Worm (Caenorhabditis elegans) whole organism, L2 larva: ENCODE measurements around the gene ckb-1.
A peak's percentile ranks its signal among the peaks of the same experiment; 100 is the strongest.
"Not testable (repeated sequence)": the region's sequence is repeated elsewhere in the genome, so short reads cannot be mapped to it uniquely, and the experiment has no call there.

Experiments used
- C34F6.9 ChIP-seq: fragments of 150-350 bp; optimal IDR thresholded peaks from 2 replicates; lab custom pipeline; 2014; ENCODE audit warnings: missing biosample characterization, missing genetic modification characterization
- F13H6.1 ChIP-seq: sonication (generic microtip); optimal IDR thresholded peaks from 2 replicates; lab custom pipeline; 2016; ENCODE audit warnings: missing genetic modification characterization, missing compliant biosample characterization
- R02D3.7 ChIP-seq: fragments of 150-350 bp; optimal IDR thresholded peaks from 2 replicates; lab custom pipeline; 2014; ENCODE audit warnings: missing biosample characterization, missing genetic modification characterization
- Y55F3AM.14 ChIP-seq: fragments of 200-800 bp; sonication (Bioruptor generic); optimal IDR thresholded peaks from 2 replicates; lab custom pipeline; 2018; ENCODE audit warnings: mild to moderate bottlenecking, missing genetic modification characterization, missing compliant biosample characterization
- ZK546.5 ChIP-seq: sonication (generic microtip); optimal IDR thresholded peaks from 2 replicates; lab custom pipeline; 2017; ENCODE audit warnings: missing biosample characterization, missing genetic modification characterization
- aly-2 ChIP-seq: fragments of 150-350 bp; optimal IDR thresholded peaks from 2 replicates; lab custom pipeline; 2014; ENCODE audit warnings: missing biosample characterization, missing genetic modification characterization
- ama-1 ChIP-seq: fragments of 150-350 bp; optimal IDR thresholded peaks from 2 replicates; lab custom pipeline; 2018; ENCODE audit warnings: inconsistent platforms
- ceh-16 ChIP-seq: fragments of 150-350 bp; optimal IDR thresholded peaks from 2 replicates; lab custom pipeline; 2014; ENCODE audit warnings: missing biosample characterization, missing genetic modification characterization
- ceh-82 ChIP-seq: fragments of 150-350 bp; optimal IDR thresholded peaks from 2 replicates; lab custom pipeline; 2014; ENCODE audit warnings: missing biosample characterization, missing genetic modification characterization
- crh-2 ChIP-seq: sonication (generic microtip); optimal IDR thresholded peaks from 2 replicates; lab custom pipeline; 2017; ENCODE audit warnings: missing biosample characterization, missing genetic modification characterization
- dmd-4 ChIP-seq: sonication (generic microtip); optimal IDR thresholded peaks from 2 replicates; lab custom pipeline; 2017; ENCODE audit warnings: missing biosample characterization, missing genetic modification characterization
- egl-27 ChIP-seq: sonication (generic microtip); optimal IDR thresholded peaks from 3 replicates; lab custom pipeline; 2017; ENCODE audit warnings: missing biosample characterization, missing genetic modification reagents, missing genetic modification characterization
- elt-1 ChIP-seq: fragments of 150-350 bp; optimal IDR thresholded peaks from 2 replicates; lab custom pipeline; 2014; ENCODE audit warnings: missing biosample characterization, missing genetic modification characterization
- fos-1 ChIP-seq: fragments of 150-350 bp; optimal IDR thresholded peaks from 2 replicates; lab custom pipeline; 2014; ENCODE audit warnings: missing biosample characterization, missing genetic modification characterization
- gmeb-1 ChIP-seq: fragments of 150-350 bp; optimal IDR thresholded peaks from 2 replicates; lab custom pipeline; 2014; ENCODE audit warnings: missing biosample characterization, missing genetic modification characterization
- lin-13 ChIP-seq: fragments of 150-350 bp; optimal IDR thresholded peaks from 2 replicates; lab custom pipeline; 2014; ENCODE audit warnings: missing biosample characterization, missing genetic modification reagents, missing genetic modification characterization
- lsy-2 ChIP-seq, 2 experiments: fragments of 150-350 bp in 1 of 2; sonication (generic microtip) in 1 of 2; optimal IDR thresholded peaks; 2 replicates each; lab custom pipeline; 2014 to 2017; ENCODE audit warnings: missing biosample characterization in 2 of 2, missing genetic modification characterization in 2 of 2
- mbf-1 ChIP-seq: sonication (generic microtip); optimal IDR thresholded peaks from 2 replicates; lab custom pipeline; 2017; ENCODE audit warnings: missing biosample characterization, missing genetic modification characterization
- mdl-1 ChIP-seq, 2 experiments: fragments of 150-350 bp in 1 of 2; sonication (generic microtip) in 1 of 2; optimal IDR thresholded peaks; 2 replicates each; lab custom pipeline; 2017; ENCODE audit warnings: missing biosample characterization in 2 of 2, missing genetic modification characterization in 2 of 2
- nhr-129 ChIP-seq: fragments of 150-350 bp; optimal IDR thresholded peaks from 2 replicates; lab custom pipeline; 2014; ENCODE audit warnings: missing biosample characterization, missing genetic modification characterization
- nhr-21 ChIP-seq: fragments of 150-350 bp; optimal IDR thresholded peaks from 2 replicates; lab custom pipeline; 2014; ENCODE audit warnings: missing biosample characterization, missing genetic modification characterization
- nhr-23 ChIP-seq: fragments of 150-350 bp; optimal IDR thresholded peaks from 2 replicates; lab custom pipeline; 2014; ENCODE audit warnings: missing biosample characterization, missing genetic modification reagents, missing genetic modification characterization
- nhr-25 ChIP-seq: fragments of 150-350 bp; sonication (generic microtip); optimal IDR thresholded peaks from 3 replicates; lab custom pipeline; 2014; ENCODE audit warnings: missing biosample characterization, missing genetic modification characterization
- nhr-6 ChIP-seq: fragments of 150-350 bp; optimal IDR thresholded peaks from 2 replicates; lab custom pipeline; 2014; ENCODE audit warnings: missing biosample characterization, missing genetic modification characterization
- peb-1 ChIP-seq: fragments of 150-350 bp; optimal IDR thresholded peaks from 2 replicates; lab custom pipeline; 2014; ENCODE audit warnings: missing biosample characterization, missing genetic modification characterization
- sem-4 ChIP-seq: fragments of 150-350 bp; optimal IDR thresholded peaks from 2 replicates; lab custom pipeline; 2014; ENCODE audit warnings: missing biosample characterization, missing genetic modification reagents, missing genetic modification characterization
- skn-1 ChIP-seq: sonication (generic microtip); optimal IDR thresholded peaks from 2 replicates; lab custom pipeline; 2017; ENCODE audit warnings: missing biosample characterization, missing genetic modification characterization
- sma-3 ChIP-seq: sonication (generic microtip); optimal IDR thresholded peaks from 2 replicates; lab custom pipeline; 2016; ENCODE audit warnings: missing genetic modification reagents, missing genetic modification characterization, missing compliant biosample characterization
- sma-9 ChIP-seq, 2 experiments: fragments of 150-350 bp in 1 of 2; sonication (generic microtip) in 1 of 2; optimal IDR thresholded peaks; 2 replicates each; lab custom pipeline; 2014 to 2016; ENCODE audit warnings: missing genetic modification characterization in 2 of 2, mild to moderate bottlenecking in 1 of 2, missing biosample characterization in 1 of 2, missing compliant biosample characterization in 1 of 2, missing genetic modification reagents in 1 of 2, moderate library complexity in 1 of 2
- snpc-4 ChIP-seq: fragments of 150-350 bp; optimal IDR thresholded peaks from 2 replicates; lab custom pipeline; 2014; ENCODE audit warnings: missing biosample characterization, missing genetic modification characterization
- unc-55 ChIP-seq: fragments of 150-350 bp; sonication (generic microtip); optimal IDR thresholded peaks from 3 replicates; lab custom pipeline; 2014; ENCODE audit warnings: missing biosample characterization, missing genetic modification reagents, missing genetic modification characterization
- unc-62 ChIP-seq: fragments of 150-350 bp; optimal IDR thresholded peaks from 2 replicates; lab custom pipeline; 2014; ENCODE audit warnings: missing biosample characterization, missing genetic modification reagents, missing genetic modification characterization
- ztf-11 ChIP-seq: sonication (generic microtip); optimal IDR thresholded peaks from 2 replicates; lab custom pipeline; 2017; ENCODE audit warnings: missing biosample characterization, missing genetic modification characterization
- ztf-4 ChIP-seq: fragments of 150-350 bp; optimal IDR thresholded peaks from 2 replicates; lab custom pipeline; 2014; ENCODE audit warnings: missing biosample characterization, missing genetic modification characterization

The ckb-1 gene

DNA sequence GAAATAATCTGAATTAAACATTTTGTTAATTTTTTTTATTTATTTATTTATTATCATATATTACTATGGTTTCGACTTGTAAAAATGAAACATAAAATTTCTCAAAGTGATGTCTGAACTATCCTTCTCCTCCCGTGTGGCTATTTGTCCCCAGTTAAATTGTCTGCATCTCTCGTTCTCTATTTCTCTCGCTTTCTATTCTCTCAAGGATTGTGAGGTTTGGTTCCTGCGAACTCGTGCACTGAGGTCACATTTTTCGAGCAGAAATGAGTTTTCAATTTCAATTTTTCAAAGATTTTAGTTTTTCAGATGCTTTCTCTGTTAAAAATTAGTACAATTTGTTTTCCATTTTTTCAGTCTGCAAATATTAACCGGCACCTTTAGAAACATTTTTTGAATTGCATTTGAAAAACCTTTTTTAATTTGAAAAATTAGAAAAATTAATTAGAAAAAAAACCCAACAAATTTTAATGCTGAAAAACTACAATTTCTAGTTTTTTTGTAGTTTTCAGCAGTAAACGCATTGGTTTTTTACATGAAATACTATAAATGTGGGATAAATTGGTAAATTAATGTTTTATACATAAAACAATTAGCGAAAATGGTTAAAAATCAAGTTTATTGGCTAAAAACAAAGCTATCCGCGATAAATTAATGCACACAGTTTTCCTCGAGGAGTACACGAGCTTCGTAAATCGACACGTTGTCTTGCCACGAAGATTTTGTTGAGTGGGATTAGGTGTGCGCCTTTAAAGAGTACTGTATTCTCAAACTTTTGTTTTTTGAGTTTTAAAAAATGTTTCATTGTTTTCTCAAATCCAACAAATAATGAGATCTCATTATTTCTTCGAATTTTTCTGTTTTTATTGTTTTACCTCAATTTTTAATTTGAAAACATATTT, 47.3 kb downstream of the ckb-1 start:
- TF ChIP-seq F13H6.1 (tag; lab: Kevin White, UChicago) (peak; percentile 59), C34F6.9 (tag; lab: Kevin White, UChicago) (peak; percentile 57), nhr-23 (tag; lab: Kevin White, UChicago) (no peak), ceh-82 (tag; lab: Kevin White, UChicago) (no peak), unc-55 (peak; percentile 12), sma-9 (GFP tag; optimal IDR thresholded peaks at IDR 0.05; lab: Kevin White, UChicago) (peak; percentile 95), sma-9 (tag; optimal IDR thresholded peaks at IDR 0.05; lab: Kevin White, UChicago) (no peak), crh-2 (tag; lab: Kevin White, UChicago) (peak; percentile 22), nhr-129 (tag; lab: Kevin White, UChicago) (peak; percentile 64), lsy-2 (tag; optimal IDR thresholded peaks at IDR 0.05; lab: Kevin White, UChicago) (peak in 1 of 2 experiments; percentile 54), fos-1 (tag; lab: Kevin White, UChicago) (peak; percentile 18), lin-13 (GFP tag; lab: Kevin White, UChicago) (peak; percentile 43), snpc-4 (peak; percentile 26), ztf-4 (no peak)

DNA sequence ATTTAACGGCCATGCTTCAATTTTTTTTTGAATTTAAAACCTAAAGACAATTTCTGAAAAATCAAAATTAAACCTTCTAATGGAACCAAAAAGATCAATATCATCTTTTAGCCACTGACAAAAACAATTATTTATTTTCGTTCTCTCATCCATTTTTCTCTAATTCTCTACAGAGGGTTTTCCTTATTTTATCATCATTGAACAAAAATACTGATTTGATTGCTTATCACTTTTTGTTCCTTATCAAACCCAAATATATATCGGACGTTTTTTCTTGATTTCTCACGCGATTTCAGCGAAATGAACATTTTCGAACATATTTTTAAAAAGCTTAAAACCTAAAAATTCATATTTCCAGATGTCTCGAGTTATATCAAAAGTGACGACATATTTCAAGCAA, 48.0 kb downstream of the ckb-1 start, which contains the start of gene mpc-1:
Gene mpc-1 (plus strand): TSS at position 359 of the 400 bp plus-strand sequence.
- no peak for TF ChIP-seq unc-62 (GFP tag; lab: Kevin White, UChicago)
- TF ChIP-seq ceh-82 (tag; lab: Kevin White, UChicago): no peak
- no peak for TF ChIP-seq unc-55
- TF ChIP-seq snpc-4: no peak
- peak; percentile 54 for TF ChIP-seq crh-2 (tag; lab: Kevin White, UChicago)
- TF ChIP-seq skn-1: peak; percentile 59
- TF ChIP-seq F13H6.1 (tag; lab: Kevin White, UChicago): no peak
- no peak for TF ChIP-seq ztf-11
- TF ChIP-seq lsy-2 (tag; optimal IDR thresholded peaks at IDR 0.05; lab: Kevin White, UChicago): no peak
- no peak for TF ChIP-seq nhr-21
- TF ChIP-seq ceh-16 (tag; lab: Kevin White, UChicago): no peak
- peak; percentile 37 for TF ChIP-seq sma-9 (GFP tag; optimal IDR thresholded peaks at IDR 0.05; lab: Kevin White, UChicago)
- no peak for TF ChIP-seq sma-9 (tag; optimal IDR thresholded peaks at IDR 0.05; lab: Kevin White, UChicago)
- TF ChIP-seq nhr-6 (tag; lab: Kevin White, UChicago): no peak
- no peak for TF ChIP-seq ama-1 (lab: Kevin White, UChicago)
- TF ChIP-seq ZK546.5: no peak
- peak in 1 of 2 experiments; percentile 22 for TF ChIP-seq mdl-1 (tag; optimal IDR thresholded peaks at IDR 0.05; lab: Kevin White, UChicago)
- no peak for TF ChIP-seq ztf-4
- no peak for TF ChIP-seq Y55F3AM.14 (GFP tag; lab: Kevin White, UChicago)
- TF ChIP-seq mbf-1 (tag; lab: Kevin White, UChicago): no peak
- no peak for TF ChIP-seq peb-1
- no peak for TF ChIP-seq sma-3
- no peak for TF ChIP-seq aly-2
- no peak for TF ChIP-seq nhr-25 (tag; lab: Kevin White, UChicago)
- no peak for TF ChIP-seq sem-4
- no peak for TF ChIP-seq dmd-4 (tag; lab: Kevin White, UChicago)
- no peak for TF ChIP-seq gmeb-1
- peak; percentile 91 for TF ChIP-seq fos-1 (tag; lab: Kevin White, UChicago)
- TF ChIP-seq lin-13 (GFP tag; lab: Kevin White, UChicago): no peak
- TF ChIP-seq nhr-129 (tag; lab: Kevin White, UChicago): no peak
- TF ChIP-seq R02D3.7 (tag; lab: Kevin White, UChicago): no peak
- TF ChIP-seq elt-1 (tag; lab: Kevin White, UChicago): no peak
- TF ChIP-seq egl-27 (tag; lab: Kevin White, UChicago): no peak

DNA sequence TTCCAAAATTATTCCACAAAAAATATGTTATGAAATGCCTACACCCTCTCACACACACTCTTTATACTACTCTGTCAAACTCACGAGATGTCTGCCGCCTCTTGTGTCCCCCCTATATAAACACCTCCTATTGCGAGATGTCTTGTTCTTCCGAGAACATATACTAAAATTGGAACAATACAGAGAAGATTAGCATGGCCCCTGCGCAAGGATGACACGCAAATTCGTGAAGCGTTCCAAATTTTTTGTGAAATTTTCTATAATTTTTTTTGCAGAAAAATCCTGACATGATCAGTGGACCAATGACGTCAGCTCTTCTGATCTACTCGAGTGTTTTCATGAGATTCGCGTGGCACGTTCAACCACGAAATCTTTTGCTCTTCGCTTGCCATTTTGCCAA, 49.0 kb downstream of the ckb-1 start:
- TF ChIP-seq crh-2 (tag; lab: Kevin White, UChicago): peak; percentile 36
- peak; percentile 38 for TF ChIP-seq lin-13 (GFP tag; lab: Kevin White, UChicago)
- peak; percentile 16 for TF ChIP-seq nhr-6 (tag; lab: Kevin White, UChicago)
- peak; percentile 17 for TF ChIP-seq nhr-21
- peak; percentile 12 for TF ChIP-seq fos-1 (tag; lab: Kevin White, UChicago)
- TF ChIP-seq sma-9 (GFP tag; optimal IDR thresholded peaks at IDR 0.05; lab: Kevin White, UChicago): peak; percentile 79
- TF ChIP-seq sma-9 (tag; optimal IDR thresholded peaks at IDR 0.05; lab: Kevin White, UChicago): not testable (repeated sequence)
- peak; percentile 73 for TF ChIP-seq C34F6.9 (tag; lab: Kevin White, UChicago)
- TF ChIP-seq lsy-2 (tag; optimal IDR thresholded peaks at IDR 0.05; lab: Kevin White, UChicago): peak; percentile 46 to 73
- TF ChIP-seq gmeb-1: peak; percentile 53
- peak; percentile 32 for TF ChIP-seq nhr-129 (tag; lab: Kevin White, UChicago)
- TF ChIP-seq sma-3: peak; percentile 40
- peak; percentile 13 for TF ChIP-seq egl-27 (tag; lab: Kevin White, UChicago)
- peak; percentile 69 for TF ChIP-seq unc-55
- TF ChIP-seq F13H6.1 (tag; lab: Kevin White, UChicago): peak; percentile 45
- TF ChIP-seq Y55F3AM.14 (GFP tag; lab: Kevin White, UChicago): peak; percentile 36
- peak; percentile 97 for TF ChIP-seq snpc-4
- TF ChIP-seq nhr-25 (tag; lab: Kevin White, UChicago): peak; percentile 37
